Worm (Caenorhabditis elegans) whole organism, L1 larva: ENCODE data around the gene adm-2.

Source experiments
- vab-15 ChIP-seq: sonication (generic microtip); optimal IDR thresholded peaks from 2 replicates; lab custom pipeline; 2017; ENCODE audit warnings: missing genotype, mild to moderate bottlenecking, missing genetic modification characterization, missing compliant biosample characterization
- zag-1 ChIP-seq: fragments of 150-350 bp; optimal IDR thresholded peaks from 2 replicates; lab custom pipeline; 2014; ENCODE audit warnings: missing biosample characterization, missing genetic modification characterization

DNA sequence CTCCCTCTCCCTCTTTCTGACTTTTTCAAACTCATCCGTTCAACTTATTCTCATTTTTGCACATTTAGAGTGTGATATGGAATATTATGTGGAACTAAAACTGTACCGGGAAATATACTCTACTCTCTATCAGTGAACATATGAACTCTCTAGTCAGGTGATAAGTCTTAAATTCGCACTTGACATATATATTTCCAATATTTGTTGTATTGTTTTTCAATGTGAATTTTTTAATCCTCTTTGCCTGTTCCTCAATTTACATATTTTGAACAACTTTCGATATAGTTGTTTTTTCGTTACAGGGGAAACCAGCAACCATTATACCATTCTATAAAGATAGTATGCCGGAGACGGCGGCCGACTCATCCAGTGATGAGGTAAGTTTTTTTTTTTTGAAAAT is 27.5 kb upstream of the adm-2 start, which contains the start of gene C04A11.1:
- TF ChIP-seq zag-1 (tag; lab: Kevin White, UChicago) (no peak), vab-15 (tag; lab: Kevin White, UChicago) (no peak)
